Fruit fly (Drosophila melanogaster) whole organism, prepupa: ENCODE results near the gene CG14606.

ENCODE experiments used
- CG10631 ChIP-seq: fragments of 200-800 bp; sonication (Bioruptor generic); optimal IDR thresholded peaks from 2 replicates; lab custom pipeline; 2016; ENCODE audit warnings: missing biosample characterization, missing genetic modification characterization
- CG10669 ChIP-seq: fragments of 200-800 bp; sonication (Bioruptor generic); optimal IDR thresholded peaks from 3 replicates; lab custom pipeline; 2018; ENCODE audit warnings: missing biosample characterization, mild to moderate bottlenecking, missing genetic modification characterization, moderate library complexity
- CG11294 ChIP-seq: fragments of 200-800 bp; sonication (Bioruptor generic); IDR thresholded peaks from 2 replicates; pipeline ENCODE4 v1.3.6; 2022; ENCODE audit warnings: missing biosample characterization, missing genetic modification characterization
- CG11902 ChIP-seq: fragments of 200-800 bp; sonication (Bioruptor generic); optimal IDR thresholded peaks from 3 replicates; lab custom pipeline; 2016; ENCODE audit warnings: missing biosample characterization, missing genetic modification characterization
- CG15336 ChIP-seq: fragments of 200-800 bp; sonication (Bioruptor generic); IDR thresholded peaks from 2 replicates; pipeline ENCODE4 v1.3.6; 2022; ENCODE audit warnings: missing biosample characterization, missing genetic modification characterization
- CG3032 ChIP-seq: fragments of 200-800 bp; optimal IDR thresholded peaks from 2 replicates; lab custom pipeline; 2019; ENCODE audit warnings: missing biosample characterization, mild to moderate bottlenecking, missing genetic modification characterization, moderate library complexity
- CG31627 ChIP-seq: fragments of 200-800 bp; sonication (Bioruptor generic); optimal IDR thresholded peaks from 3 replicates; lab custom pipeline; 2016; ENCODE audit warnings: missing biosample characterization, missing genetic modification characterization
- CG32006 ChIP-seq: fragments of 200-800 bp; sonication (Bioruptor generic); optimal IDR thresholded peaks from 3 replicates; lab custom pipeline; 2017; ENCODE audit warnings: missing biosample characterization, mild to moderate bottlenecking, missing genetic modification characterization
- CG3919 ChIP-seq: fragments of 200-800 bp; sonication (Bioruptor generic); optimal IDR thresholded peaks from 3 replicates; lab custom pipeline; 2016; ENCODE audit warnings: missing biosample characterization, missing genetic modification characterization
- CG4318 ChIP-seq: fragments of 200-800 bp; sonication (Bioruptor generic); optimal IDR thresholded peaks from 3 replicates; lab custom pipeline; 2017; ENCODE audit warnings: missing biosample characterization, mild to moderate bottlenecking, missing genetic modification characterization
- CG6163 ChIP-seq: fragments of 200-800 bp; sonication (Bioruptor generic); IDR thresholded peaks from 3 replicates; pipeline ENCODE4 v1.3.6; 2022; ENCODE audit warnings: missing biosample characterization, missing genetic modification characterization
- CG6792 ChIP-seq: fragments of 200-800 bp; sonication (Bioruptor generic); optimal IDR thresholded peaks from 3 replicates; lab custom pipeline; 2016; ENCODE audit warnings: missing biosample characterization, missing genetic modification characterization
- CG6808 ChIP-seq: fragments of 200-800 bp; sonication (Bioruptor generic); optimal IDR thresholded peaks from 3 replicates; lab custom pipeline; 2017; ENCODE audit warnings: missing biosample characterization, missing genetic modification characterization, mild to moderate bottlenecking, moderate library complexity, missing genetic modification reagents
- CG8119 ChIP-seq: fragments of 200-800 bp; sonication (Bioruptor generic); IDR thresholded peaks from 3 replicates; pipeline ENCODE4 v1.3.6; 2022; ENCODE audit warnings: missing biosample characterization, missing genetic modification characterization
- CG8319 ChIP-seq: fragments of 200-800 bp; sonication (Bioruptor generic); optimal IDR thresholded peaks from 3 replicates; lab custom pipeline; 2016; ENCODE audit warnings: missing biosample characterization, missing genetic modification characterization
- CG8632 ChIP-seq: fragments of 200-800 bp; sonication (Bioruptor generic); optimal IDR thresholded peaks from 3 replicates; lab custom pipeline; 2016; ENCODE audit warnings: missing biosample characterization, missing genetic modification characterization
- CG9139 ChIP-seq: fragments of 200-800 bp; sonication (Bioruptor generic); optimal IDR thresholded peaks from 3 replicates; lab custom pipeline; 2017; ENCODE audit warnings: missing biosample characterization, mild to moderate bottlenecking, missing genetic modification characterization
- Eip78C ChIP-seq: fragments of 200-800 bp; sonication (Bioruptor generic); peaks from one replicate; lab custom pipeline; 2016; ENCODE audit warnings: missing biosample characterization, missing genetic modification characterization
- Eip93F ChIP-seq: fragments of 200-800 bp; sonication (Bioruptor generic); optimal IDR thresholded peaks from 2 replicates; lab custom pipeline; 2016; ENCODE audit warnings: missing biosample characterization, mild to moderate bottlenecking, missing genetic modification characterization
- Ets21C ChIP-seq: fragments of 200-800 bp; sonication (Bioruptor generic); optimal IDR thresholded peaks from 3 replicates; lab custom pipeline; 2016; ENCODE audit warnings: missing biosample characterization, missing genetic modification characterization
- Ets96B ChIP-seq: fragments of 200-800 bp; optimal IDR thresholded peaks from 2 replicates; lab custom pipeline; 2019; ENCODE audit warnings: missing biosample characterization, mild to moderate bottlenecking, missing genetic modification characterization, moderate library complexity
- Gug ChIP-seq: fragments of 200-800 bp; sonication (Bioruptor generic); IDR thresholded peaks from 2 replicates; pipeline ENCODE4 v1.3.6; 2022; ENCODE audit warnings: missing biosample characterization, missing genetic modification characterization
- Hr38 ChIP-seq: sonication (Bioruptor generic); optimal IDR thresholded peaks from 2 replicates; lab custom pipeline; 2016; ENCODE audit warnings: missing biosample characterization, missing genetic modification characterization
- Hr4 ChIP-seq: fragments of 200-800 bp; sonication (Bioruptor generic); optimal IDR thresholded peaks from 3 replicates; lab custom pipeline; 2016; ENCODE audit warnings: missing biosample characterization, missing genetic modification characterization
- Lpt ChIP-seq: fragments of 200-800 bp; sonication (Bioruptor generic); optimal IDR thresholded peaks from 3 replicates; lab custom pipeline; 2016; ENCODE audit warnings: missing biosample characterization, missing genetic modification characterization
- Met ChIP-seq: fragments of 200-800 bp; sonication (Bioruptor generic); optimal IDR thresholded peaks from 3 replicates; lab custom pipeline; 2016; ENCODE audit warnings: missing biosample characterization, missing genetic modification characterization
- OdsH ChIP-seq: fragments of 200-800 bp; sonication (Bioruptor generic); optimal IDR thresholded peaks from 3 replicates; lab custom pipeline; 2016; ENCODE audit warnings: missing biosample characterization, missing genetic modification characterization
- Smox ChIP-seq: fragments of 200-800 bp; sonication (Bioruptor generic); optimal IDR thresholded peaks from 3 replicates; lab custom pipeline; 2016; ENCODE audit warnings: missing biosample characterization, missing genetic modification characterization
- Sox102F ChIP-seq: fragments of 200-800 bp; sonication (Bioruptor generic); optimal IDR thresholded peaks from 2 replicates; lab custom pipeline; 2016; ENCODE audit warnings: missing biosample characterization, mild to moderate bottlenecking, missing genetic modification characterization
- Sox14 ChIP-seq: fragments of 200-800 bp; sonication (Bioruptor generic); optimal IDR thresholded peaks from 3 replicates; lab custom pipeline; 2016; ENCODE audit warnings: missing biosample characterization, missing genetic modification characterization
- Sox15 ChIP-seq: fragments of 200-800 bp; sonication (Bioruptor generic); optimal IDR thresholded peaks from 3 replicates; lab custom pipeline; 2016; ENCODE audit warnings: missing biosample characterization, missing genetic modification characterization
- acj6 ChIP-seq: fragments of 200-800 bp; sonication (Bioruptor generic); optimal IDR thresholded peaks from 3 replicates; lab custom pipeline; 2016; ENCODE audit warnings: missing biosample characterization, missing genetic modification characterization
- dac ChIP-seq: fragments of 200-800 bp; sonication (Bioruptor generic); optimal IDR thresholded peaks from 2 replicates; lab custom pipeline; 2017; ENCODE audit warnings: missing biosample characterization, mild to moderate bottlenecking, missing genetic modification characterization
- dsx ChIP-seq: fragments of 200-800 bp; optimal IDR thresholded peaks from 3 replicates; lab custom pipeline; 2019; ENCODE audit warnings: missing biosample characterization, mild to moderate bottlenecking, missing genetic modification characterization, moderate library complexity; ENCODE audit not compliant: poor library complexity, severe bottlenecking
- eg ChIP-seq: fragments of 200-800 bp; sonication (Bioruptor generic); IDR thresholded peaks from 3 replicates; pipeline ENCODE4 v1.3.6; 2022; ENCODE audit warnings: missing biosample characterization, missing genetic modification characterization
- fd59A ChIP-seq: fragments of 200-800 bp; sonication (Bioruptor generic); optimal IDR thresholded peaks from 2 replicates; lab custom pipeline; 2017; ENCODE audit warnings: missing biosample characterization, mild to moderate bottlenecking, missing genetic modification characterization, missing genetic modification reagents
- fd85E ChIP-seq: fragments of 200-800 bp; sonication (Bioruptor generic); optimal IDR thresholded peaks from 3 replicates; lab custom pipeline; 2016; ENCODE audit warnings: missing biosample characterization, missing genetic modification characterization
- net ChIP-seq: fragments of 200-800 bp; sonication (Bioruptor generic); optimal IDR thresholded peaks from 3 replicates; lab custom pipeline; 2016; ENCODE audit warnings: missing biosample characterization, missing genetic modification characterization
- spab ChIP-seq: fragments of 200-800 bp; sonication (Bioruptor generic); optimal IDR thresholded peaks from 2 replicates; lab custom pipeline; 2017; ENCODE audit warnings: missing biosample characterization, mild to moderate bottlenecking, missing genetic modification characterization, missing genetic modification reagents
- ss ChIP-seq, 2 experiments: fragments of 200-800 bp; sonication (Bioruptor generic); optimal IDR thresholded peaks; 2 replicates in 1 of 2; 3 replicates in 1 of 2; lab custom pipeline; 2017 to 2018; ENCODE audit warnings: mild to moderate bottlenecking in 2 of 2, missing biosample characterization in 2 of 2, missing genetic modification characterization in 2 of 2, moderate library complexity in 1 of 2
- svp ChIP-seq: fragments of 200-800 bp; sonication (Bioruptor generic); peaks from one replicate; lab custom pipeline; 2016; ENCODE audit warnings: missing biosample characterization, missing genetic modification characterization
- topi ChIP-seq: fragments of 200-800 bp; sonication (Bioruptor generic); optimal IDR thresholded peaks from 3 replicates; lab custom pipeline; 2016; ENCODE audit warnings: missing biosample characterization, missing genetic modification characterization

CG14606 gene

DNA sequence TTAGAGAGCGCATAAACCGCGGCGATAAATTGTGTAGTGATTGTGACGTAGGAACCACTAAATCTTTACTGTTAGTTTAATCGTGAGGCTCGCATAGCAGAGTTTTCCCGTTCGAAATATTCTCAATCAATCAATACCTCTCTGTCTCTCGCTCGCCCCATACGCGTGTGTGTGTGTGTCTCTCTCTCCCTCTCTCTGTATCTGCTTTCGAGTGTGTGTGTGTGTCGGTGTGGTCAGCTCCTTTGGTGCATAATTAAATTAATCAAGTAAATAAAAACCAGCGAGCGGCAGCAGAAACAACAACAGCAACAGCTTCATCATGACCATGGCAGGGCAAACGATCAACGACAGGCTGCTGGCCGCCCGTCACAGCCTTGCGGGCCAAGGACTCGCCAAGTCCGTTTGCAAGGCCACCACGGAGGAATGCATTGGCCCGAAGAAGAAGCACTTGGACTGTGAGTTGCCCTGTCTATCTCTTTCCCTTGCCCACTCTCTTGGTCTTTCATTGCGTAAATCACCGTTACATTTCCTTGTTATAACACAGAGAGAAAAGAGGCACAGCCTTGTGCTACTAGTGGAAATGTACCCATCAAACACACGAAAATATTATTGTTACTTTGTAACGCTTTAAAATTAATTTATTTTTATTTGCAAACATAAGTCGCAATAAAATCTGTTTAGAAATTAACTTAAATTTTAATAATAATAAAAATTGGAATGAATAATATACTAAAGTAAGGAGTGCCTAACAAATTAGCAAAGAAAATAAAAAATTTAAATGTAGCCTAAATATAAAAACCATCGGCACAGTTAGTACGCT lies 29.6 kb downstream of the CG14606 start (continued):
- TF ChIP-seq CG10631 (peak; percentile 43), CG32006 (no peak), CG6163 (no peak), CG3919 (GFP tag; lab: Kevin White, UChicago) (no peak), CG3032 (peak; percentile 25), fd85E (GFP tag; lab: Kevin White, UChicago) (no peak), ss (GFP tag; optimal IDR thresholded peaks at IDR 0.05; lab: Kevin White, UChicago) (no peak), Sox15 (GFP tag; lab: Kevin White, UChicago) (no peak), CG11902 (no peak), eg (GFP tag; lab: Robert Waterston, UW) (no peak), CG11294 (GFP tag; lab: Robert Waterston, UW) (no peak), CG9139 (GFP tag; lab: Kevin White, UChicago) (peak; percentile 2), CG8119 (GFP tag; lab: Robert Waterston, UW) (no peak), dac (GFP tag; lab: Kevin White, UChicago) (no peak), net (GFP tag; lab: Kevin White, UChicago) (peak; percentile 53), topi (GFP tag; lab: Kevin White, UChicago) (peak; percentile 28), svp (GFP tag; lab: Kevin White, UChicago) (peak; percentile 75), Smox (GFP tag; lab: Kevin White, UChicago) (no peak), Ets96B (peak; percentile 16), CG15336 (peak; percentile 57; the same call in 1 of the 2 replicates), CG8319 (peak; percentile 10), dsx (no peak), CG10669 (peak; percentile 33), CG8632 (GFP tag; lab: Kevin White, UChicago) (peak; percentile 15), fd59A (GFP tag; lab: Kevin White, UChicago) (no peak), acj6 (peak; percentile 46), Gug (GFP tag; lab: Robert Waterston, UW) (no peak), Hr4 (GFP tag; lab: Kevin White, UChicago) (peak; percentile 60), Sox14 (GFP tag; lab: Kevin White, UChicago) (peak; percentile 9), CG31627 (no peak), OdsH (GFP tag; lab: Kevin White, UChicago) (no peak), Eip93F (no peak), Eip78C (GFP tag; lab: Kevin White, UChicago) (peak; percentile 77), Met (no peak), CG6808 (GFP tag; lab: Kevin White, UChicago) (no peak), Sox102F (GFP tag; lab: Kevin White, UChicago) (peak; percentile 17), Hr38 (GFP tag; lab: Kevin White, UChicago) (no peak), Ets21C (GFP tag; lab: Kevin White, UChicago) (peak; percentile 0), CG6792 (GFP tag; lab: Kevin White, UChicago) (peak; percentile 27)

DNA sequence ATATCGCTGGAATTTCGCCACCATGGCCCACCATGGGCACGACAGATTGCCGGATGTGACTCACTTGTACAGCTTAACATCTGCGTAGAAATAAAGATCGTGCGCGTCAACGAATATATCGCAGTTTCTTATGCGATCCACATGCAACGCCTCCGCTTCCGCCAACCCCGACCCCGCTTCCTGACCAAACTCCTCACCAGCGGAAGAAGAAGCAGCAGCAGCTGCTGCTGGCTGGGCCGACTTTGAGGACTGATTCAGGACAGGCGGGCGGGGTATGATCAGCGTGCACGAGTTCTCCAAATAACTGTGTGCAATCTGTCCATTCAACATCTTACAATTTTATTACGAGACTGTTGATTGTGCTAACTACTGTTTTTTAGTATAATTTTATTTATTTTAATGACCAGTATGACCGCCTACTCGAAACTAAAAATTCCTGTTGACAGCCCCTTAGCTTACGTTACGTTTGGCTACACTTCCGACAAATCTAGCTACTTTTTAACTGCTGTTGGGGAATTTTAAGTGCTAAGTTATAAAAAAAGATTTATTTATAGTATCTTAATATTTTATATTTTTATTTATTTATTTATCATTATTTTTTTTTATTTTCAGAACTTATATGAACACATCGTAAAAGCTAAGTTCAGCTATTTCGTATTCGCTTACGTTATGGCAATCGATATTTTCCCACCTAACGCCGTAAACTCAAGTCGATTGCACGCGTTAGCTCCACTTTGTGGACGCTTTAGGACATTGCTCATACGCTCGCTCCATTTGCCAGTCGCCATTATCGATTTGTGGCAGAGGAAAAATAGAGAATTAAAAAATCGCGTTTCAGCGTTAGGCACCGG lies 30.4 kb downstream of the CG14606 start, which contains the start of the genes CG10055 and lap:
Gene CG10055 (minus strand): TSS at position 432 of the 851 bp plus-strand sequence.
Gene lap (plus strand): TSS at position 753 of the 851 bp plus-strand sequence.
- no peak for TF ChIP-seq spab
- no peak for TF ChIP-seq Hr38 (GFP tag; lab: Kevin White, UChicago)
- TF ChIP-seq Eip93F: no peak
- peak; percentile 56 for TF ChIP-seq svp (GFP tag; lab: Kevin White, UChicago)
- TF ChIP-seq CG11294 (GFP tag; lab: Robert Waterston, UW): 0 out of 2 replicates have a peak, but pooled peaks have one; percentile 4
- TF ChIP-seq CG3919 (GFP tag; lab: Kevin White, UChicago): no peak
- TF ChIP-seq dsx: no peak
- TF ChIP-seq CG3032: peak; percentile 3
- no peak for TF ChIP-seq Sox102F (GFP tag; lab: Kevin White, UChicago)
- TF ChIP-seq Lpt (GFP tag; lab: Kevin White, UChicago): no peak
- no peak for TF ChIP-seq CG4318 (GFP tag; lab: Kevin White, UChicago)
